Fruit fly (Drosophila melanogaster): ENCODE measurements around the gene CG11977.

CG11977 gene

dm6 chr3R:9031797-9032418 lies 34.4 kb downstream of the CG11977 start (continued):
- TF ChIP-seq ab (GFP tag; optimal IDR thresholded peaks at IDR 0.05) (no peak), Atf3 (GFP tag; optimal IDR thresholded peaks at IDR 0.05) (peak; percentile 79), CG15479 (GFP tag; optimal IDR thresholded peaks at IDR 0.05) (no peak), CG17385 (GFP tag; optimal IDR thresholded peaks at IDR 0.05) (peak; percentile 84), CG8290 (GFP tag; optimal IDR thresholded peaks at IDR 0.05) (peak; percentile 53), CG8290 (tag; optimal IDR thresholded peaks at IDR 0.05) (peak in 1 of 2 experiments; percentile 81), fd102C (GFP tag; optimal IDR thresholded peaks at IDR 0.05) (no peak), CG8281 (tag; optimal IDR thresholded peaks at IDR 0.05) (peak; percentile 70), CG9437 (GFP tag; optimal IDR thresholded peaks at IDR 0.05) (peak; percentile 69), Hmx (GFP tag; optimal IDR thresholded peaks at IDR 0.05) (peak; percentile 53), Xrp1 (GFP tag; IDR thresholded peaks at IDR 0.05) (peak; percentile 91), CTCF (GFP tag; optimal IDR thresholded peaks at IDR 0.05) (peak; percentile 40), HLH4C (GFP tag; IDR thresholded peaks at IDR 0.05; ENCODE audit: partially characterized antibody) (no peak), NK7.1 (GFP tag; optimal IDR thresholded peaks at IDR 0.05) (peak; percentile 78), hth (optimal IDR thresholded peaks at IDR 0.05) (no peak), CG2199 (GFP tag; IDR thresholded peaks at IDR 0.05) (peak; percentile 77; the same call in 1 of the 3 replicates), ftz-f1 (GFP tag; optimal IDR thresholded peaks at IDR 0.05) (peak; percentile 18), Doc2 (GFP tag; IDR thresholded peaks at IDR 0.05) (no peak), zen (tag; optimal IDR thresholded peaks at IDR 0.05) (peak; percentile 65), esg (GFP tag; conservative IDR thresholded peaks at IDR 0.05) (peak; percentile 92), knrl (GFP tag; IDR thresholded peaks at IDR 0.05; ENCODE audit: partially characterized antibody) (no peak), lmd (GFP tag; IDR thresholded peaks at IDR 0.05) (peak; percentile 89), phol (tag; optimal IDR thresholded peaks at IDR 0.05) (peak; percentile 83), usp (GFP tag; optimal IDR thresholded peaks at IDR 0.05) (no peak), dpn (GFP tag; optimal IDR thresholded peaks at IDR 0.05) (peak; percentile 78 to 89), da (GFP tag; optimal IDR thresholded peaks at IDR 0.05) (no peak), jing (GFP tag; optimal IDR thresholded peaks at IDR 0.05) (peak; percentile 73), CG11696 (GFP tag; IDR thresholded peaks at IDR 0.05) (peak; percentile 98), oc (tag; optimal IDR thresholded peaks at IDR 0.05) (peak; percentile 92), Med (GFP tag) (peak; percentile 97), CG14014 (GFP tag; IDR thresholded peaks at IDR 0.05) (peak; percentile 91), ken (GFP tag; IDR thresholded peaks at IDR 0.05) (peak; percentile 90), Dip3 (GFP tag; optimal IDR thresholded peaks at IDR 0.05) (peak; percentile 88), trh (GFP tag; optimal IDR thresholded peaks at IDR 0.05) (no peak), sob (GFP tag; IDR thresholded peaks at IDR 0.05) (peak; percentile 88), CG13894 (tag; optimal IDR thresholded peaks at IDR 0.05) (peak; percentile 61), CG17802 (tag; optimal IDR thresholded peaks at IDR 0.05) (peak; percentile 64), grau (tag; optimal IDR thresholded peaks at IDR 0.05) (peak; percentile 84), tll (GFP tag; optimal IDR thresholded peaks at IDR 0.05) (no peak), Mad (GFP tag; optimal IDR thresholded peaks at IDR 0.05) (peak; percentile 77), BEAF-32 (GFP tag; optimal IDR thresholded peaks at IDR 0.05) (no peak), CG9817 (tag; optimal IDR thresholded peaks at IDR 0.05) (peak; percentile 73), CG12659 (GFP tag; optimal IDR thresholded peaks at IDR 0.05) (peak; percentile 86), otp (GFP tag; IDR thresholded peaks at IDR 0.05) (peak; percentile 88), tio (GFP tag; optimal IDR thresholded peaks at IDR 0.05) (peak; percentile 78), bab2 (GFP tag; optimal IDR thresholded peaks at IDR 0.05) (peak; percentile 70), CG31388 (GFP tag; optimal IDR thresholded peaks at IDR 0.05) (peak; percentile 45), gt (GFP tag; IDR thresholded peaks at IDR 0.05) (peak; percentile 77), CG4820 (GFP tag; optimal IDR thresholded peaks at IDR 0.05) (peak; percentile 83), Lhr (GFP tag; optimal IDR thresholded peaks at IDR 0.05) (peak; percentile 46), gro (GFP tag; optimal IDR thresholded peaks at IDR 0.05) (peak; percentile 76)
